Fruit fly (Drosophila melanogaster): Measurements from ENCODE around the gene plum.

dm6 chr3R:26461226-26461805 lies 73.7 kb downstream of the plum start, which contains the start of gene CG5455:
- TF ChIP-seq usp (GFP tag; optimal IDR thresholded peaks at IDR 0.05) (no peak), Dll (optimal IDR thresholded peaks at IDR 0.05) (no peak), pan (optimal IDR thresholded peaks at IDR 0.05) (no peak), CG8478 (optimal IDR thresholded peaks at IDR 0.05) (no peak)

Data from whole organism.